Worm (Caenorhabditis elegans): ENCODE measurements around the gene C29H12.2.

ce11 chrII:6115283-6115682 lies 8.3 kb upstream of the C29H12.2 start:
- TF ChIP-seq W03F9.2 (tag; optimal IDR thresholded peaks at IDR 0.05) (no peak), him-1 (tag; optimal IDR thresholded peaks at IDR 0.05) (no peak)

All from whole organism, L4/young adult.